Worm (Caenorhabditis elegans) whole organism, mixed stage, embryonic: ENCODE results near the gene C34D10.5.

Source experiments
- hlh-1 ChIP-seq: fragments of 150-350 bp; optimal IDR thresholded peaks from 2 replicates; lab custom pipeline; 2014; ENCODE audit warnings: missing biosample characterization, missing genetic modification reagents, missing genetic modification characterization
- lsy-2 ChIP-seq: fragments of 150-350 bp; optimal IDR thresholded peaks from 2 replicates; lab custom pipeline; 2014; ENCODE audit warnings: missing biosample characterization, missing genetic modification characterization
- mab-5 ChIP-seq: fragments of 150-350 bp; optimal IDR thresholded peaks from 2 replicates; lab custom pipeline; 2014; ENCODE audit warnings: missing biosample characterization, missing genetic modification characterization

DNA sequence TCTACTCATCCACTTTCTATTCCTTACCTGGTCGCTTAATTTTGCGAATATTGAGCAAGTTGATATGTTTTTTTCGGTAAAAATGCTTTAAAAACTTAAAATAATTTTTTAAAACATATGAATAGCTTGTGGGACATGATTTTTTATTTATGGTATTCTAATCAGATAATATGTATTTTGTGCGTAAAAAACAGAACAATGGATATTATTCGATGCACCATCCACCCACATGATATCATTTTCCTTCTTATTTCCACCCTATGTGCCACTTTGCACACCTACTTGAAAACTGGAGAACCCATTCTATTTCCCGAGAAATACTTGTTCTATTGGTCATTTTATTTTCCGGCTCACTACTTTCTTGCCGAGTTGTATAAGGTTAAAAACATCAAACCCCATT, 49.4 kb downstream of the C34D10.5 start, which contains the start of gene C18A11.2:
- no peak for TF ChIP-seq mab-5 (tag; lab: Kevin White, UChicago)
- TF ChIP-seq lsy-2 (tag; lab: Kevin White, UChicago): no peak
- no peak for TF ChIP-seq hlh-1 (tag; lab: Kevin White, UChicago)
